Fruit fly (Drosophila melanogaster) whole organism, pupa: ENCODE data around the gene CG42709.

ENCODE experiments used
- CG10348 ChIP-seq: fragments of 200-800 bp; sonication (Bioruptor generic); IDR thresholded peaks from 2 replicates; pipeline ENCODE4 v1.3.6; 2022; ENCODE audit warnings: missing biosample characterization, missing genetic modification characterization
- CG12605 ChIP-seq: fragments of 200-800 bp; sonication (Bioruptor generic); IDR thresholded peaks from 2 replicates; pipeline ENCODE4 v1.3.6; 2022; ENCODE audit warnings: missing biosample characterization, missing genetic modification characterization
- CG13204 ChIP-seq: fragments of 200-800 bp; sonication (Bioruptor generic); optimal IDR thresholded peaks from 2 replicates; lab custom pipeline; 2018; ENCODE audit warnings: missing biosample characterization, mild to moderate bottlenecking, missing genetic modification characterization, moderate library complexity
- CG14655 ChIP-seq: fragments of 200-800 bp; sonication (Bioruptor generic); optimal IDR thresholded peaks from 3 replicates; lab custom pipeline; 2017; ENCODE audit warnings: mild to moderate bottlenecking, missing biosample characterization, missing genetic modification reagents, missing genetic modification characterization
- CG15710 ChIP-seq: fragments of 200-800 bp; sonication (Bioruptor generic); optimal IDR thresholded peaks from 2 replicates; lab custom pipeline; 2018; ENCODE audit warnings: missing biosample characterization, mild to moderate bottlenecking, missing genetic modification characterization, moderate library complexity
- CG17806 ChIP-seq: fragments of 200-800 bp; sonication (Bioruptor generic); optimal IDR thresholded peaks from 2 replicates; lab custom pipeline; 2018; ENCODE audit warnings: missing biosample characterization, mild to moderate bottlenecking, missing genetic modification characterization, moderate library complexity
- CG32121 ChIP-seq: fragments of 200-800 bp; sonication (Bioruptor generic); IDR thresholded peaks from 2 replicates; pipeline ENCODE4 v1.3.6; 2022; ENCODE audit warnings: missing biosample characterization, missing genetic modification characterization
- CG34367 ChIP-seq: fragments of 200-800 bp; sonication (Bioruptor generic); optimal IDR thresholded peaks from 2 replicates; lab custom pipeline; 2018; ENCODE audit warnings: missing biosample characterization, mild to moderate bottlenecking, missing genetic modification characterization
- CG4496 ChIP-seq: fragments of 200-800 bp; sonication (Bioruptor generic); IDR thresholded peaks from 3 replicates; pipeline ENCODE4 v1.3.6; 2022; ENCODE audit warnings: missing biosample characterization, missing genetic modification characterization
- CG8159 ChIP-seq: fragments of 200-800 bp; sonication (Bioruptor generic); optimal IDR thresholded peaks from 3 replicates; lab custom pipeline; 2018; ENCODE audit warnings: missing biosample characterization, mild to moderate bottlenecking, missing genetic modification characterization, moderate library complexity
- CG8301 ChIP-seq: fragments of 200-800 bp; sonication (Bioruptor generic); optimal IDR thresholded peaks from 2 replicates; lab custom pipeline; 2018; ENCODE audit warnings: missing biosample characterization, mild to moderate bottlenecking, missing genetic modification characterization
- CG9948 ChIP-seq: fragments of 200-800 bp; sonication (Bioruptor generic); optimal IDR thresholded peaks from 2 replicates; lab custom pipeline; 2018; ENCODE audit warnings: missing biosample characterization, mild to moderate bottlenecking, missing genetic modification characterization, moderate library complexity
- D1 ChIP-seq: fragments of 200-800 bp; sonication (Bioruptor generic); optimal IDR thresholded peaks from 2 replicates; lab custom pipeline; 2018; ENCODE audit warnings: missing biosample characterization, mild to moderate bottlenecking, missing genetic modification characterization, moderate library complexity
- EcR ChIP-seq: fragments of 200-800 bp; sonication (Bioruptor generic); optimal IDR thresholded peaks from 3 replicates; lab custom pipeline; 2019; ENCODE audit warnings: missing biosample characterization, missing genetic modification characterization, mild to moderate bottlenecking, moderate library complexity, missing genetic modification reagents
- Ets98B ChIP-seq: fragments of 200-800 bp; sonication (Bioruptor generic); IDR thresholded peaks from 2 replicates; pipeline ENCODE4 v1.3.6; 2022; ENCODE audit warnings: missing biosample characterization, missing genetic modification characterization
- Pif1A ChIP-seq: fragments of 200-800 bp; sonication (Bioruptor generic); optimal IDR thresholded peaks from 3 replicates; lab custom pipeline; 2016; ENCODE audit warnings: missing biosample characterization, missing genetic modification characterization
- Pif1B ChIP-seq: fragments of 200-800 bp; sonication (Bioruptor generic); optimal IDR thresholded peaks from 3 replicates; lab custom pipeline; 2016; ENCODE audit warnings: missing biosample characterization, missing genetic modification characterization
- Snoo ChIP-seq: fragments of 200-800 bp; sonication (Bioruptor generic); optimal IDR thresholded peaks from 3 replicates; lab custom pipeline; 2017; ENCODE audit warnings: missing biosample characterization, mild to moderate bottlenecking, missing genetic modification characterization, inconsistent platforms
- fd96Ca ChIP-seq: fragments of 200-800 bp; sonication (Bioruptor generic); IDR thresholded peaks from 3 replicates; pipeline ENCODE4 v1.3.6; 2022; ENCODE audit warnings: missing biosample characterization, missing genetic modification characterization
- gl ChIP-seq: fragments of 200-800 bp; sonication (Bioruptor generic); optimal IDR thresholded peaks from 2 replicates; lab custom pipeline; 2018; ENCODE audit warnings: missing biosample characterization, mild to moderate bottlenecking, missing genetic modification characterization
- rn ChIP-seq: fragments of 200-800 bp; sonication (Bioruptor generic); IDR thresholded peaks from 2 replicates; pipeline ENCODE4 v1.3.6; 2022; ENCODE audit warnings: missing biosample characterization, missing genetic modification characterization

CG42709 gene

dm6 chr3L:12837196-12837720, 47.3 kb downstream of the CG42709 start:
- TF ChIP-seq EcR (GFP tag; lab: Kevin White, UChicago) = peak; percentile 66
- no peak for TF ChIP-seq Pif1A (GFP tag; lab: Kevin White, UChicago)

DNA sequence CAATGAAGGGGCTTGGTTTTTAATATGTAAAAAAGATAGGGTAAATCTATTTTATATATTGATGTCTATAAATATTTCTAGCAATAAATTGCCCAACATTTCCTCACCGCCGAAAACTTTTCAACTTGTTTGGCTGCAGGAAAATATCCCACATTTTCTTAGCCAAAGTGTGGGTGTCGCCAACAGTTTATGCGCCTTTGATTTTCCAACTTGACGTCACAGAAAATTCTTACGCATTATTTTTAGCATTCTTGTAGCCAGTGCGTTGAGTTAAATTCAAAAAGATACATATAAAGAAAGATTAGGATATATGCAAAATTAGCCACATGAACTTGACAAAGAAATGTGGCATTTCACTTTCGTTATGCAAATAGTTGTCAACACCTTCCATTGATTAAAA, 49.9 kb downstream of the CG42709 start:
- TF ChIP-seq CG10348 (GFP tag; lab: Robert Waterston, UW) = no peak
- no peak for TF ChIP-seq Pif1A (GFP tag; lab: Kevin White, UChicago)
- TF ChIP-seq CG13204 = no peak
- no peak for TF ChIP-seq fd96Ca (GFP tag; lab: Robert Waterston, UW)
- TF ChIP-seq rn = no peak
- no peak for TF ChIP-seq EcR (GFP tag; lab: Kevin White, UChicago)
- TF ChIP-seq CG15710 (tag; lab: Kevin White, UChicago) = no peak
- TF ChIP-seq CG32121 = no peak
- no peak for TF ChIP-seq CG9948 (tag; lab: Kevin White, UChicago)
- TF ChIP-seq Snoo (tag; lab: Kevin White, UChicago) = no peak
- TF ChIP-seq Pif1B (GFP tag; lab: Kevin White, UChicago) = no peak
- TF ChIP-seq D1 (tag; lab: Kevin White, UChicago) = no peak
- TF ChIP-seq CG34367 (tag; lab: Kevin White, UChicago) = no peak
- no peak for TF ChIP-seq Ets98B (GFP tag; lab: Robert Waterston, UW)
- TF ChIP-seq CG4496 (GFP tag; lab: Robert Waterston, UW) = no peak

- TF ChIP-seq CG8159 = no peak
- TF ChIP-seq D1 (tag; lab: Kevin White, UChicago) = no peak
- no peak for TF ChIP-seq CG4496 (GFP tag; lab: Robert Waterston, UW)
- TF ChIP-seq Snoo (tag; lab: Kevin White, UChicago) = no peak
- TF ChIP-seq CG32121 = no peak
- no peak for TF ChIP-seq CG12605 (GFP tag; lab: Robert Waterston, UW)
- no peak for TF ChIP-seq CG17806 (tag; lab: Kevin White, UChicago)
- no peak for TF ChIP-seq CG34367 (tag; lab: Kevin White, UChicago)
- no peak for TF ChIP-seq CG13204
Measured at dm6 chr3L:12841459-12841858, 51.5 kb downstream of the CG42709 start.

DNA sequence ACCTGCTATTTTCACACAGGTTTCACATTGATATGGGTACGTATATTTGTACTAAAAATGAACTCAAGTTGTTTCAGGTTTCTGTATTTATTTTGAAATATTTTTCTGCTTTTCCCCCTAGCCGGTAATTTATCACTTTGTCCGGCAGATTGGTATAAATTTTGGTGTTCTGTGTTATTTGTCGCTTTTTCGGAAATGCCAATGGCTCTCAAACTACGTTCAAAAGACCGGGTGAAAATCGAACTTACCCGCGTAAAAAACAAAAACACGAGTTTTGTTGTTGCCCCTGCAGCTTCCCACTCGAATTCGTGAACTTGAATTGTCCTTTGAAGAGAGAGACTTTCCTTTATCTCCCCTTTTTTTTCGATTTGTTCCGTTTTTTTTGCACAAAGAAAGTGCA, 52.5 kb downstream of the CG42709 start:
- TF ChIP-seq CG34367 (tag; lab: Kevin White, UChicago) (no peak), rn (no peak), EcR (GFP tag; lab: Kevin White, UChicago) (no peak), Ets98B (GFP tag; lab: Robert Waterston, UW) (no peak), CG8159 (no peak), D1 (tag; lab: Kevin White, UChicago) (no peak), CG10348 (GFP tag; lab: Robert Waterston, UW) (no peak), CG8301 (tag; lab: Kevin White, UChicago) (no peak)

- TF ChIP-seq CG34367 (tag; lab: Kevin White, UChicago) = peak; percentile 97
- TF ChIP-seq Pif1B (GFP tag; lab: Kevin White, UChicago) = peak; percentile 95
- peak; percentile 99 for TF ChIP-seq CG4496 (GFP tag; lab: Robert Waterston, UW)
- TF ChIP-seq Ets98B (GFP tag; lab: Robert Waterston, UW) = peak; percentile 98
- TF ChIP-seq CG10348 (GFP tag; lab: Robert Waterston, UW) = peak; percentile 91
- TF ChIP-seq Snoo (tag; lab: Kevin White, UChicago) = peak; percentile 98
- no peak for TF ChIP-seq CG13204
- TF ChIP-seq CG8301 (tag; lab: Kevin White, UChicago) = peak; percentile 95
- TF ChIP-seq CG17806 (tag; lab: Kevin White, UChicago) = peak; percentile 98
- peak; percentile 98 for TF ChIP-seq CG32121
- peak; percentile 97 for TF ChIP-seq CG15710 (tag; lab: Kevin White, UChicago)
- peak; percentile 98 for TF ChIP-seq CG8159
- peak; percentile 98 for TF ChIP-seq Pif1A (GFP tag; lab: Kevin White, UChicago)
- TF ChIP-seq D1 (tag; lab: Kevin White, UChicago) = peak; percentile 95
- TF ChIP-seq rn = peak; percentile 95
- TF ChIP-seq fd96Ca (GFP tag; lab: Robert Waterston, UW) = no peak; the same call in none of the 3 replicates
- TF ChIP-seq EcR (GFP tag; lab: Kevin White, UChicago) = peak; percentile 28
- peak; percentile 96 for TF ChIP-seq CG12605 (GFP tag; lab: Robert Waterston, UW)
- TF ChIP-seq CG9948 (tag; lab: Kevin White, UChicago) = peak; percentile 96
- peak; percentile 97 for TF ChIP-seq CG14655 (GFP tag; lab: Kevin White, UChicago)
- TF ChIP-seq gl (tag; lab: Kevin White, UChicago) = peak; percentile 94
Measured at dm6 chr3L:12843056-12843799, 53.2 kb downstream of the CG42709 start, which contains the start of gene nebu. Gene nebu (minus strand): TSS chr3L:12843106.
